Fruit fly (Drosophila melanogaster) whole organism, embryonic: ENCODE results near the gene Pbgs.

Experiments used
- Awh ChIP-seq: fragments of 200-800 bp; sonication (Bioruptor generic); IDR thresholded peaks from 2 replicates; pipeline ENCODE4, ENCODE4 v1.3.6; 2022; ENCODE audit warnings: missing biosample characterization, missing genetic modification characterization
- B-H2 ChIP-seq: fragments of 200-800 bp; sonication (Bioruptor generic); optimal IDR thresholded peaks from 2 replicates; lab custom pipeline; 2018; ENCODE audit warnings: missing biosample characterization, mild to moderate bottlenecking, missing genetic modification characterization
- CG1024 ChIP-seq: fragments of 200-800 bp; sonication (Bioruptor generic); IDR thresholded peaks from 2 replicates; pipeline ENCODE4 v1.3.6; 2022; ENCODE audit warnings: missing biosample characterization, missing genetic modification characterization
- CG10366 ChIP-seq: fragments of 200-800 bp; sonication (Bioruptor generic); IDR thresholded peaks from 2 replicates; pipeline ENCODE4 v1.3.6; 2022; ENCODE audit warnings: missing biosample characterization, missing genetic modification characterization
- CG10431 ChIP-seq: fragments of 200-800 bp; sonication (Bioruptor generic); optimal IDR thresholded peaks from 3 replicates; lab custom pipeline; 2018; ENCODE audit warnings: missing biosample characterization, mild to moderate bottlenecking, missing genetic modification characterization
- CG11085 ChIP-seq: fragments of 200-800 bp; sonication (Bioruptor generic); IDR thresholded peaks from 2 replicates; pipeline ENCODE4 v1.3.6; 2022; ENCODE audit warnings: missing biosample characterization, missing genetic modification characterization
- CG12744 ChIP-seq: fragments of 200-800 bp; sonication (Bioruptor generic); optimal IDR thresholded peaks from 2 replicates; lab custom pipeline; 2016; ENCODE audit warnings: missing biosample characterization, missing genetic modification characterization
- CG13287 ChIP-seq: fragments of 200-800 bp; sonication (Bioruptor generic); IDR thresholded peaks from 2 replicates; pipeline ENCODE4 v1.3.6; 2022; ENCODE audit warnings: missing biosample characterization, missing genetic modification characterization; ENCODE audit not compliant: partially characterized antibody
- CG16815 ChIP-seq: fragments of 200-800 bp; sonication (Bioruptor generic); optimal IDR thresholded peaks from 3 replicates; lab custom pipeline; 2017; ENCODE audit warnings: missing biosample characterization, mild to moderate bottlenecking, missing genetic modification characterization
- CG16863 ChIP-seq: fragments of 200-800 bp; sonication (Bioruptor generic); optimal IDR thresholded peaks from 3 replicates; lab custom pipeline; 2016; ENCODE audit warnings: missing biosample characterization, missing genetic modification characterization
- CG18764 ChIP-seq: fragments of 200-800 bp; sonication (Bioruptor generic); optimal IDR thresholded peaks from 3 replicates; lab custom pipeline; 2016; ENCODE audit warnings: missing biosample characterization, missing genetic modification characterization
- CG2129 ChIP-seq: fragments of 200-800 bp; sonication (Bioruptor generic); IDR thresholded peaks from 2 replicates; pipeline ENCODE4 v1.3.6; 2022; ENCODE audit warnings: missing biosample characterization, missing genetic modification characterization; ENCODE audit not compliant: partially characterized antibody
- CG2678 ChIP-seq: fragments of 200-800 bp; sonication (Bioruptor generic); optimal IDR thresholded peaks from 3 replicates; lab custom pipeline; 2019; ENCODE audit warnings: missing biosample characterization, mild to moderate bottlenecking, missing genetic modification characterization, moderate library complexity
- CG42726 ChIP-seq: fragments of 200-800 bp; sonication (Bioruptor generic); IDR thresholded peaks from 2 replicates; pipeline ENCODE4 v1.3.6; 2022; ENCODE audit warnings: missing biosample characterization, missing genetic modification characterization; ENCODE audit not compliant: partially characterized antibody
- CG4617 ChIP-seq: fragments of 200-800 bp; sonication (Bioruptor generic); optimal IDR thresholded peaks from 3 replicates; lab custom pipeline; 2016; ENCODE audit warnings: missing biosample characterization, missing genetic modification characterization, borderline replicate concordance
- CG5245 ChIP-seq: fragments of 200-800 bp; sonication (Bioruptor generic); optimal IDR thresholded peaks from 3 replicates; lab custom pipeline; 2016; ENCODE audit warnings: missing biosample characterization, missing genetic modification characterization
- CG9797 ChIP-seq: fragments of 200-800 bp; sonication (Bioruptor generic); optimal IDR thresholded peaks from 3 replicates; lab custom pipeline; 2018; ENCODE audit warnings: missing biosample characterization, mild to moderate bottlenecking, missing genetic modification characterization
- Elba2 ChIP-seq: fragments of 200-800 bp; sonication (Bioruptor generic); optimal IDR thresholded peaks from 3 replicates; lab custom pipeline; 2016; ENCODE audit warnings: missing biosample characterization, missing genetic modification characterization
- Fer1 ChIP-seq: fragments of 200-800 bp; sonication (Bioruptor generic); optimal IDR thresholded peaks from 2 replicates; lab custom pipeline; 2017; ENCODE audit warnings: missing biosample characterization, mild to moderate bottlenecking, missing genetic modification characterization
- Gug ChIP-seq: fragments of 200-800 bp; sonication (Bioruptor generic); IDR thresholded peaks from 4 replicates; pipeline ENCODE4 v1.3.6; 2022; ENCODE audit warnings: missing biosample characterization, missing genetic modification characterization
- H15 ChIP-seq: fragments of 200-800 bp; sonication (Bioruptor generic); IDR thresholded peaks from 3 replicates; pipeline ENCODE4 v1.3.6; 2022; ENCODE audit warnings: missing biosample characterization, missing genetic modification characterization
- H2.0 ChIP-seq: fragments of 200-800 bp; sonication (Bioruptor generic); IDR thresholded peaks from 2 replicates; pipeline ENCODE4 v1.3.6; 2022; ENCODE audit warnings: missing biosample characterization, missing genetic modification characterization
- MBD-R2 ChIP-seq: fragments of 200-800 bp; sonication (Bioruptor generic); IDR thresholded peaks from 2 replicates; pipeline ENCODE4 v1.3.6; 2022; ENCODE audit warnings: missing biosample characterization, missing genetic modification characterization
- MESR4 ChIP-seq: fragments of 200-800 bp; sonication (Bioruptor generic); optimal IDR thresholded peaks from 2 replicates; lab custom pipeline; 2018; ENCODE audit warnings: missing biosample characterization, mild to moderate bottlenecking, missing genetic modification characterization, moderate library complexity
- Meics ChIP-seq: fragments of 200-800 bp; sonication (Bioruptor generic); optimal IDR thresholded peaks from 2 replicates; lab custom pipeline; 2017; ENCODE audit warnings: missing biosample characterization, mild to moderate bottlenecking, missing genetic modification characterization
- Myb ChIP-seq: fragments of 200-800 bp; sonication (Bioruptor generic); optimal IDR thresholded peaks from 2 replicates; lab custom pipeline; 2016; ENCODE audit warnings: missing biosample characterization, missing genetic modification characterization
- PHDP ChIP-seq: fragments of 200-800 bp; sonication (Bioruptor generic); optimal IDR thresholded peaks from 3 replicates; lab custom pipeline; 2018; ENCODE audit warnings: missing biosample characterization, mild to moderate bottlenecking, missing genetic modification characterization, moderate library complexity
- Ptx1 ChIP-seq: fragments of 200-800 bp; sonication (Bioruptor generic); IDR thresholded peaks from 2 replicates; pipeline ENCODE4 v1.3.6; 2022; ENCODE audit warnings: missing biosample characterization, missing genetic modification characterization
- Xbp1 ChIP-seq: fragments of 200-800 bp; sonication (Bioruptor generic); optimal IDR thresholded peaks from 3 replicates; lab custom pipeline; 2016; ENCODE audit warnings: missing biosample characterization, mild to moderate bottlenecking, missing genetic modification characterization
- bbx ChIP-seq: fragments of 200-800 bp; sonication (Bioruptor generic); IDR thresholded peaks from 2 replicates; pipeline ENCODE4 v1.3.6; 2022; ENCODE audit warnings: missing biosample characterization, missing genetic modification characterization; ENCODE audit not compliant: partially characterized antibody
- br ChIP-seq: fragments of >200 bp; optimal IDR thresholded peaks from 2 replicates; lab custom pipeline; 2017
- ci ChIP-seq: fragments of 200-800 bp; sonication (Bioruptor generic); IDR thresholded peaks from 3 replicates; pipeline ENCODE4 v1.3.6; 2022; ENCODE audit warnings: missing biosample characterization, missing genetic modification characterization
- dmrt11E ChIP-seq: fragments of 200-800 bp; sonication (Bioruptor generic); optimal IDR thresholded peaks from 3 replicates; lab custom pipeline; 2018; ENCODE audit warnings: missing biosample characterization, mild to moderate bottlenecking, missing genetic modification characterization, moderate library complexity
- dmrt99B ChIP-seq: fragments of 200-800 bp; sonication (Bioruptor generic); optimal IDR thresholded peaks from 2 replicates; lab custom pipeline; 2018; ENCODE audit warnings: missing biosample characterization, mild to moderate bottlenecking, missing genetic modification characterization, moderate library complexity
- emc ChIP-seq: fragments of 200-800 bp; sonication (Bioruptor generic); optimal IDR thresholded peaks from 2 replicates; lab custom pipeline; 2016; ENCODE audit warnings: missing biosample characterization, missing genetic modification characterization
- fru ChIP-seq: fragments of >200 bp; optimal IDR thresholded peaks from 2 replicates; lab custom pipeline; 2017
- gt ChIP-seq: fragments of 200-800 bp; sonication (Bioruptor generic); IDR thresholded peaks from 2 replicates; pipeline ENCODE4 v1.3.6; 2022; ENCODE audit warnings: missing biosample characterization, missing genetic modification characterization
- her ChIP-seq: fragments of 200-800 bp; sonication (Bioruptor generic); optimal IDR thresholded peaks from 2 replicates; lab custom pipeline; 2016; ENCODE audit warnings: missing biosample characterization, missing genetic modification characterization
- insv ChIP-seq, 2 experiments: fragments of 200-800 bp; sonication (Bioruptor generic); optimal IDR thresholded peaks; 3 replicates each; lab custom pipeline; 2016 to 2018; ENCODE audit warnings: missing biosample characterization in 2 of 2, missing genetic modification characterization in 2 of 2
- maf-S ChIP-seq: fragments of 200-800 bp; sonication (Bioruptor generic); optimal IDR thresholded peaks from 2 replicates; lab custom pipeline; 2016; ENCODE audit warnings: missing biosample characterization, missing genetic modification characterization
- nau ChIP-seq: fragments of 200-800 bp; sonication (Bioruptor generic); optimal IDR thresholded peaks from 3 replicates; lab custom pipeline; 2017; ENCODE audit warnings: missing biosample characterization, mild to moderate bottlenecking, missing genetic modification characterization, missing genetic modification reagents
- onecut ChIP-seq: fragments of 200-800 bp; sonication (Bioruptor generic); IDR thresholded peaks from 2 replicates; pipeline ENCODE4 v1.3.6; 2022; ENCODE audit warnings: missing biosample characterization, missing genetic modification characterization
- p53 ChIP-seq: fragments of 200-800 bp; sonication (Bioruptor generic); optimal IDR thresholded peaks from 2 replicates; lab custom pipeline; 2016; ENCODE audit warnings: missing biosample characterization, missing genetic modification characterization
- sim ChIP-seq: fragments of 200-800 bp; sonication (Bioruptor generic); IDR thresholded peaks from 2 replicates; pipeline ENCODE4 v1.3.6; 2022; ENCODE audit warnings: missing biosample characterization, missing genetic modification characterization
- stwl ChIP-seq: fragments of 200-800 bp; sonication (Bioruptor generic); optimal IDR thresholded peaks from 3 replicates; lab custom pipeline; 2018; ENCODE audit warnings: missing biosample characterization, mild to moderate bottlenecking, missing genetic modification characterization, moderate library complexity
- tin ChIP-seq: fragments of 200-800 bp; sonication (Bioruptor generic); optimal IDR thresholded peaks from 3 replicates; lab custom pipeline; 2016; ENCODE audit warnings: missing biosample characterization, missing genetic modification characterization
- ttk ChIP-seq: fragments of 200-800 bp; sonication (Bioruptor generic); IDR thresholded peaks from 2 replicates; pipeline ENCODE4 v2.1.2; 2022; ENCODE audit warnings: missing biosample characterization, missing genetic modification characterization
- unc-4 ChIP-seq: fragments of 200-800 bp; sonication (Bioruptor generic); IDR thresholded peaks from 2 replicates; pipeline ENCODE4 v1.3.6; 2022; ENCODE audit warnings: missing biosample characterization, missing genetic modification characterization; ENCODE audit not compliant: partially characterized antibody
- zen2 ChIP-seq: fragments of 200-800 bp; sonication (Bioruptor generic); IDR thresholded peaks from 3 replicates; pipeline ENCODE4 v1.3.6; 2022; ENCODE audit warnings: missing biosample characterization, missing genetic modification characterization; ENCODE audit not compliant: partially characterized antibody

The Pbgs gene

dm6 chr3L:12266343-12267287 lies 4.5 kb downstream of the Pbgs start, which contains the start of gene app:
app (minus strand) TSS chr3L:12266841.
- TF ChIP-seq sim = peak; percentile 74; the same call in 1 of the 2 replicates
- peak; percentile 80 for TF ChIP-seq dmrt11E (tag; lab: Kevin White, UChicago)
- peak; percentile 90; the same call in 1 of the 2 replicates for TF ChIP-seq ttk (GFP tag; lab: Robert Waterston, UW)
- peak; percentile 79 for TF ChIP-seq CG11085
- peak; percentile 2 for TF ChIP-seq MESR4
- TF ChIP-seq br (lab: Kevin White, UChicago) = no peak
- peak; percentile 58 for TF ChIP-seq CG9797 (GFP tag; lab: Kevin White, UChicago)
- TF ChIP-seq CG2678 (tag; lab: Kevin White, UChicago) = peak; percentile 93
- peak; percentile 75 for TF ChIP-seq gt
- peak; percentile 53 for TF ChIP-seq CG5245
- peak; percentile 89 for TF ChIP-seq H15 (GFP tag; lab: Robert Waterston, UW)
- TF ChIP-seq CG18764 (GFP tag; lab: Kevin White, UChicago) = peak; percentile 61
- peak; percentile 61 for TF ChIP-seq CG10431
- peak; percentile 75 for TF ChIP-seq tin (GFP tag; lab: Kevin White, UChicago)
- TF ChIP-seq CG1024 (GFP tag; lab: Robert Waterston, UW) = peak; percentile 78
- TF ChIP-seq Gug = peak; percentile 87
- no peak for TF ChIP-seq CG4617 (GFP tag; lab: Kevin White, UChicago)
- peak; percentile 59; the same call in 1 of the 2 replicates for TF ChIP-seq MBD-R2 (GFP tag; lab: Robert Waterston, UW)
- peak; percentile 68 for TF ChIP-seq CG16863
- TF ChIP-seq CG10366 (GFP tag; lab: Robert Waterston, UW) = peak; percentile 87
- peak; percentile 47 for TF ChIP-seq stwl (tag; lab: Kevin White, UChicago)
- TF ChIP-seq PHDP = peak; percentile 89
- TF ChIP-seq her = peak; percentile 62
- peak; percentile 89 for TF ChIP-seq Awh (GFP tag; lab: Robert Waterston, UW)
- TF ChIP-seq CG12744 = peak; percentile 70
- peak; percentile 71 for TF ChIP-seq nau (GFP tag; lab: Kevin White, UChicago)
- peak; percentile 91 for TF ChIP-seq Meics (GFP tag; lab: Kevin White, UChicago)
- TF ChIP-seq Myb (GFP tag; lab: Kevin White, UChicago) = peak; percentile 34
- peak; percentile 63 for TF ChIP-seq bbx (GFP tag; lab: Robert Waterston, UW)
- peak; percentile 93 for TF ChIP-seq B-H2 (GFP tag; lab: Kevin White, UChicago)
- no peak for TF ChIP-seq Elba2 (GFP tag; lab: Kevin White, UChicago)
- peak; percentile 74 for TF ChIP-seq CG16815 (GFP tag; lab: Kevin White, UChicago)
- TF ChIP-seq fru = no peak
- peak; percentile 88 for TF ChIP-seq Fer1 (GFP tag; lab: Kevin White, UChicago)
- TF ChIP-seq emc (GFP tag; lab: Kevin White, UChicago) = peak; percentile 44
- no peak for TF ChIP-seq CG42726
- TF ChIP-seq maf-S (GFP tag; lab: Kevin White, UChicago) = peak; percentile 73
- TF ChIP-seq CG13287 (GFP tag; lab: Robert Waterston, UW) = peak; percentile 19; the same call in 1 of the 2 replicates
- TF ChIP-seq zen2 (GFP tag; lab: Robert Waterston, UW) = no peak
- TF ChIP-seq ci (GFP tag; lab: Robert Waterston, UW) = peak; percentile 94
- TF ChIP-seq Ptx1 (GFP tag; lab: Robert Waterston, UW) = peak; percentile 93
- peak; percentile 85 for TF ChIP-seq dmrt99B (tag; lab: Kevin White, UChicago)
- peak; percentile 79 for TF ChIP-seq Xbp1
- TF ChIP-seq insv (GFP tag; optimal IDR thresholded peaks at IDR 0.05; lab: Kevin White, UChicago) = peak in 1 of 2 experiments; percentile 75
- no peak for TF ChIP-seq CG2129 (GFP tag; lab: Robert Waterston, UW)
- TF ChIP-seq onecut (GFP tag; lab: Robert Waterston, UW) = peak; percentile 85
- peak; percentile 38 for TF ChIP-seq p53 (GFP tag; lab: Kevin White, UChicago)
- no peak for TF ChIP-seq unc-4 (GFP tag; lab: Robert Waterston, UW)
- peak; percentile 90 for TF ChIP-seq H2.0 (GFP tag; lab: Robert Waterston, UW)
